Worm (Caenorhabditis elegans) whole organism, L1 larva: ENCODE measurements around the gene vps-37.

Experiments used
- aly-2 ChIP-seq: fragments of 150-350 bp; optimal IDR thresholded peaks from 2 replicates; lab custom pipeline; 2014; ENCODE audit warnings: missing biosample characterization, missing genetic modification characterization
- ama-1 ChIP-seq: fragments of 150-350 bp; optimal IDR thresholded peaks from 2 replicates; lab custom pipeline; 2014
- blmp-1 ChIP-seq: fragments of 150-350 bp; optimal IDR thresholded peaks from 2 replicates; lab custom pipeline; 2014; ENCODE audit warnings: missing biosample characterization, missing genetic modification characterization
- efl-1 ChIP-seq, 4 experiments: fragments of 150-350 bp; optimal IDR thresholded peaks in 3 of 4; peaks in 1 of 4; 1 replicate in 1 of 4; 2 replicates in 3 of 4; lab custom pipeline; 2014; ENCODE audit warnings: missing biosample characterization in 2 of 4, missing genetic modification characterization in 2 of 4, missing genetic modification reagents in 2 of 4
- nhr-12 ChIP-seq: sonication (generic microtip); optimal IDR thresholded peaks from 2 replicates; lab custom pipeline; 2017; ENCODE audit warnings: missing biosample characterization, missing genetic modification characterization
- pag-3 ChIP-seq: sonication (generic microtip); optimal IDR thresholded peaks from 2 replicates; lab custom pipeline; 2017; ENCODE audit warnings: missing genetic modification characterization, mild to moderate bottlenecking, missing compliant biosample characterization, antibody characterized with exemption, borderline replicate concordance; ENCODE audit not compliant: insufficient read depth
- rnt-1 ChIP-seq: sonication (generic microtip); optimal IDR thresholded peaks from 2 replicates; lab custom pipeline; 2016; ENCODE audit warnings: mild to moderate bottlenecking, missing genetic modification characterization, moderate library complexity, missing compliant biosample characterization
- tbx-2 ChIP-seq: sonication (generic microtip); optimal IDR thresholded peaks from 2 replicates; lab custom pipeline; 2016; ENCODE audit warnings: missing genetic modification characterization, missing compliant biosample characterization

DNA sequence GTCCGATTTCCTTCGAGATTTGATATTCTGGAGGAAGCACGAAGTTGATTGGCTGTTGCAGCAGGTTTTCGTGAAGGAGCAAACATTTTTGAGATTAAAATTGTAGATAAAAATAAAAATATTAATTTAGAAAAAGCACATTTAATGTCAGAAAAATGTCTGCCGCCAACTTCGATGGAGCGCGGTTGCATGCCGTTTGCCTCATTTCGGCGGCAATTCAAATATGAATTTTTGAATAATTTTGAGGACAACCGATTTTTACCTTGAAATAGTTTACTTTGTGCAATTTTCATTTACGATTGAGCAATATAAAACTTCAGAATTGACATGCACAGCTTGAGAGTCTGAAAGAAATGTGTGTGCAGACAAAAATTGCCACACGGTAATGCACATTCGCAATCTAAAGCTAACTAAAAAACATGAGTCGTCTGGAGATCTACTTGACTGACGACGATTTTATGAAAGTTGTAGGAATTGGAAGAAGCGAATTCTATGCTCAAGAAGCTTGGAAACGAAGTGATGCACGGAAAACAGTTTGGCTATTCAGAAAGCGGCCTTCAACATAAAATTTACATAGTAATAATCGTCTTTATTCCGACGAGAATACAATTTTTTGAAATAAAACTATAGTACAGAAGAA is 4.0 kb downstream of the vps-37 start, which contains the start of gene zhit-1:
- TF ChIP-seq ama-1 (lab: Kevin White, UChicago) (no peak), tbx-2 (tag; lab: Kevin White, UChicago) (no peak), nhr-12 (tag; lab: Kevin White, UChicago) (no peak), efl-1 (optimal IDR thresholded peaks at IDR 0.05; lab: Kevin White, UChicago) (peak; percentile 92), efl-1 (GFP tag; optimal IDR thresholded peaks at IDR 0.05 in 1 of 2; lab: Kevin White, UChicago) (peak; percentile 92 to 99), blmp-1 (peak; percentile 4), pag-3 (tag; lab: Kevin White, UChicago) (no peak), rnt-1 (tag; lab: Kevin White, UChicago) (peak; percentile 24), aly-2 (no peak)
